Worm (Caenorhabditis elegans) whole organism, L3 larva: ENCODE measurements around the gene tsp-4.

Experiments
- R02D3.7 ChIP-seq: fragments of 150-350 bp; optimal IDR thresholded peaks from 2 replicates; lab custom pipeline; 2014; ENCODE audit warnings: missing biosample characterization, missing genetic modification characterization
- ZK546.5 ChIP-seq: sonication (generic microtip); optimal IDR thresholded peaks from 2 replicates; lab custom pipeline; 2017; ENCODE audit warnings: missing biosample characterization, missing genetic modification characterization
- aly-2 ChIP-seq: fragments of 150-350 bp; optimal IDR thresholded peaks from 2 replicates; lab custom pipeline; 2014; ENCODE audit warnings: missing biosample characterization, missing genetic modification characterization
- ama-1 ChIP-seq: fragments of 150-350 bp; optimal IDR thresholded peaks from 2 replicates; lab custom pipeline; 2018
- ceh-16 ChIP-seq: sonication (generic microtip); optimal IDR thresholded peaks from 2 replicates; lab custom pipeline; 2017; ENCODE audit warnings: missing biosample characterization, missing genetic modification characterization
- ceh-9 ChIP-seq: sonication (generic microtip); optimal IDR thresholded peaks from 2 replicates; lab custom pipeline; 2018; ENCODE audit warnings: missing biosample characterization, missing genetic modification characterization
- daf-12 ChIP-seq: fragments of 150-350 bp; optimal IDR thresholded peaks from 2 replicates; lab custom pipeline; 2014; ENCODE audit warnings: missing biosample characterization, missing genetic modification reagents, missing genetic modification characterization
- egl-27 ChIP-seq: sonication (generic microtip); optimal IDR thresholded peaks from 4 replicates; lab custom pipeline; 2017; ENCODE audit warnings: missing biosample characterization, missing genetic modification reagents, missing genetic modification characterization
- elt-1 ChIP-seq: fragments of 150-350 bp; optimal IDR thresholded peaks from 2 replicates; lab custom pipeline; 2014; ENCODE audit warnings: missing biosample characterization, missing genetic modification characterization
- elt-2 ChIP-seq: sonication (generic microtip); optimal IDR thresholded peaks from 2 replicates; lab custom pipeline; 2016; ENCODE audit warnings: missing genetic modification reagents, mild to moderate bottlenecking, missing genetic modification characterization, missing compliant biosample characterization
- eor-1 ChIP-seq, 2 experiments: fragments of 150-350 bp; optimal IDR thresholded peaks; 2 replicates each; lab custom pipeline; 2014 to 2018; ENCODE audit warnings: missing biosample characterization in 2 of 2, missing genetic modification characterization in 2 of 2
- fkh-10 ChIP-seq: sonication (generic microtip); optimal IDR thresholded peaks from 2 replicates; lab custom pipeline; 2017; ENCODE audit warnings: missing biosample characterization, missing genetic modification reagents, missing genetic modification characterization
- fos-1 ChIP-seq: fragments of 150-350 bp; optimal IDR thresholded peaks from 2 replicates; lab custom pipeline; 2014; ENCODE audit warnings: missing biosample characterization, missing genetic modification characterization
- jun-1 ChIP-seq: fragments of 150-350 bp; optimal IDR thresholded peaks from 2 replicates; lab custom pipeline; 2014; ENCODE audit warnings: missing biosample characterization, missing genetic modification reagents, missing genetic modification characterization
- lin-39 ChIP-seq: fragments of 150-350 bp; optimal IDR thresholded peaks from 2 replicates; lab custom pipeline; 2018; ENCODE audit warnings: missing biosample characterization, missing genetic modification reagents, missing genetic modification characterization
- lsy-12 ChIP-seq: sonication (generic microtip); optimal IDR thresholded peaks from 2 replicates; lab custom pipeline; 2016; ENCODE audit warnings: mild to moderate bottlenecking, missing genetic modification characterization, missing compliant biosample characterization
- mdl-1 ChIP-seq: fragments of 150-350 bp; optimal IDR thresholded peaks from 2 replicates; lab custom pipeline; 2014; ENCODE audit warnings: missing biosample characterization, missing genetic modification characterization
- mml-1 ChIP-seq: fragments of 150-350 bp; sonication (generic microtip); optimal IDR thresholded peaks from 3 replicates; lab custom pipeline; 2014; ENCODE audit warnings: missing biosample characterization, missing genetic modification characterization
- nfya-1 ChIP-seq: sonication (generic microtip); optimal IDR thresholded peaks from 2 replicates; lab custom pipeline; 2017; ENCODE audit warnings: missing genetic modification characterization, mild to moderate bottlenecking, missing compliant biosample characterization, antibody characterized with exemption, moderate library complexity; ENCODE audit not compliant: insufficient read depth
- nhr-12 ChIP-seq: fragments of 150-350 bp; optimal IDR thresholded peaks from 2 replicates; lab custom pipeline; 2014; ENCODE audit warnings: missing biosample characterization, missing genetic modification characterization
- nhr-237 ChIP-seq: fragments of 150-350 bp; optimal IDR thresholded peaks from 2 replicates; lab custom pipeline; 2014; ENCODE audit warnings: missing biosample characterization, missing genetic modification characterization
- nhr-25 ChIP-seq: sonication (generic microtip); optimal IDR thresholded peaks from 2 replicates; lab custom pipeline; 2017; ENCODE audit warnings: missing biosample characterization, missing genetic modification characterization
- nhr-28 ChIP-seq: fragments of 150-350 bp; optimal IDR thresholded peaks from 2 replicates; lab custom pipeline; 2014; ENCODE audit warnings: missing biosample characterization, missing genetic modification characterization
- nhr-76 ChIP-seq: fragments of 150-350 bp; sonication (generic microtip); optimal IDR thresholded peaks from 5 replicates; lab custom pipeline; 2014; ENCODE audit warnings: missing biosample characterization, missing genetic modification characterization
- nhr-77 ChIP-seq: fragments of 150-350 bp; optimal IDR thresholded peaks from 2 replicates; lab custom pipeline; 2014; ENCODE audit warnings: missing biosample characterization, missing genetic modification characterization
- pha-4 ChIP-seq: fragments of 150-350 bp; optimal IDR thresholded peaks from 2 replicates; lab custom pipeline; 2014; ENCODE audit warnings: missing biosample characterization, missing genetic modification reagents, missing genetic modification characterization
- pqm-1 ChIP-seq: fragments of 150-350 bp; optimal IDR thresholded peaks from 2 replicates; lab custom pipeline; 2017; ENCODE audit warnings: missing biosample characterization, missing genetic modification characterization, inconsistent platforms
- sea-2 ChIP-seq: fragments of 150-350 bp; sonication (generic microtip); optimal IDR thresholded peaks from 4 replicates; lab custom pipeline; 2014; ENCODE audit warnings: missing biosample characterization, missing genetic modification reagents, missing genetic modification characterization
- snpc-4 ChIP-seq: fragments of 150-350 bp; optimal IDR thresholded peaks from 2 replicates; lab custom pipeline; 2014; ENCODE audit warnings: missing biosample characterization, missing genetic modification characterization
- unc-62 ChIP-seq: fragments of 150-350 bp; sonication (generic microtip); optimal IDR thresholded peaks from 4 replicates; lab custom pipeline; 2014; ENCODE audit warnings: missing biosample characterization, missing genetic modification reagents, missing genetic modification characterization
- zag-1 ChIP-seq: fragments of 150-350 bp; optimal IDR thresholded peaks from 2 replicates; lab custom pipeline; 2014; ENCODE audit warnings: missing biosample characterization, missing genetic modification characterization
- ztf-11 ChIP-seq: fragments of 150-350 bp; optimal IDR thresholded peaks from 2 replicates; lab custom pipeline; 2014; ENCODE audit warnings: missing biosample characterization, missing genetic modification characterization
- ztf-4 ChIP-seq: fragments of 150-350 bp; optimal IDR thresholded peaks from 2 replicates; lab custom pipeline; 2014; ENCODE audit warnings: missing biosample characterization, missing genetic modification characterization

tsp-4 gene

DNA sequence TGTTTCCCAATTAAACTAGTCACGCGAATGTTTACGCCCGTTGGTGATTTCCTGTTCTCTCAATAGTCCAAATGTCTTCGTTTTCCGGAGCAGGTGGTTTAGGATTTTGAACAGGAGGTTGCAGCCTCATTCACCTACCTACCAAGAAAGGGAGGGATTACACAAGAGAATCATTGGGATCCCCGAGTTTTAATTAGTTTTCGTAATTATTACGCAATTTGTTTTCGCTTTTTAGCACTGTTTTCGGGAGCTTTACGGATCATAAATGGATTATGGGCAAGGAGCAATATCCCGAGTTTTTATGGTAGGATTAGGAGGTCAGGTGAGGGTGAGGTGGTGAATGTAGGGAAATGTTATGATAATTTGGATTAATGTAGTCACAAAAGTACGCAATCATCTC, 25.9 kb upstream of the tsp-4 start:
- TF ChIP-seq zag-1 (tag; lab: Kevin White, UChicago) (no peak), nhr-237 (no peak)

ce11 chrIV:12545393-12545792, 25.3 kb upstream of the tsp-4 start:
- TF ChIP-seq ama-1 (lab: Kevin White, UChicago) (no peak), elt-2 (tag; lab: Kevin White, UChicago) (no peak), pha-4 (tag; lab: Kevin White, UChicago) (peak; percentile 7), pqm-1 (tag; lab: Kevin White, UChicago) (no peak), fos-1 (tag; lab: Kevin White, UChicago) (no peak)

DNA sequence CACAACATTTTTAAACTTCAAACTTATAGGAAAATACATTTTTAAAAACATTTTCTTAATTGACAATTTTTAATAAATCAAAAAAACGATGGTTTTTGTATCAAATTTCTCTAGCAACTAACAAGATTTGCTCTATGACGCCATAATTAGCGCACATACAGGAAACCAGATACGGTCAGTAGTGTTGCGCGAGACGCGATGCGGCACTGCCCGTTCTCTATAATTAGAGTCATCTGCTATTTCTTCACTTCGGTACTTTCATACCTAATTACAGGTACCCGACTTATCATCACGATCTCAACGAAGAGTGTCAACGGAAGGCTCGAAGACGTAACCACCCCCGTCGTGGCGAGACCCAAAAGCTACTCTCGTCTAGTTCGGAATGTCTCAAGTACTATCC, 24.6 kb upstream of the tsp-4 start:
- TF ChIP-seq ceh-9 = no peak
- no peak for TF ChIP-seq nfya-1 (tag; lab: Kevin White, UChicago)
- no peak for TF ChIP-seq elt-1 (tag; lab: Kevin White, UChicago)
- no peak for TF ChIP-seq zag-1 (tag; lab: Kevin White, UChicago)
- TF ChIP-seq nhr-77 = no peak
- TF ChIP-seq mdl-1 (tag; lab: Kevin White, UChicago) = no peak
- TF ChIP-seq elt-2 (tag; lab: Kevin White, UChicago) = no peak
- TF ChIP-seq sea-2 (GFP tag; lab: Kevin White, UChicago) = no peak

DNA sequence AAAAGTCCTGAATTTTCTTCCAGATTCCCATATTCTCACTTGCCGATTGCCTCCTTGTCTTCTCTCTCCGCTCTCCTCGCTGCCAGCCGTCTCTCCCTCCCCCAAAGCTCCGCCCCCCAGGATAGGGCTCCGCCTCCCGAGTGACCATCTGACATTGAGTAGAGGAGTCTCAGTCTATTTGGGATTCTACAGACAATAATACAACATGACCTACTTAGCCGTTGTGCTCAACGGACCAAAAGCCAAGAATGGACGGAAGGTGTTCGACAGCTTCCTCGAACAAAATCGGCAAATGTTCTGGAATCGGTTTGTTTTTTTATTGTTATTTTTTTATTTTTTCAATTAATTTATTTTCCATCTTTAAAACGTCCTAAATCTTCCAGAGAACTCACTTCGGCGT, 22.0 kb upstream of the tsp-4 start, which contains the start of gene ham-1:
TSS of gene ham-1 (plus strand) at position 173 of the 400 bp plus-strand sequence.
- no peak for TF ChIP-seq mml-1 (tag; lab: Kevin White, UChicago)
- no peak for TF ChIP-seq nhr-25 (tag; lab: Kevin White, UChicago)
- no peak for TF ChIP-seq nhr-76
- TF ChIP-seq mdl-1 (tag; lab: Kevin White, UChicago) = no peak
- TF ChIP-seq eor-1 (tag; optimal IDR thresholded peaks at IDR 0.05; lab: Kevin White, UChicago) = no peak
- no peak for TF ChIP-seq aly-2 (tag; lab: Kevin White, UChicago)
- no peak for TF ChIP-seq pqm-1 (tag; lab: Kevin White, UChicago)
- no peak for TF ChIP-seq unc-62 (GFP tag; lab: Kevin White, UChicago)
- TF ChIP-seq pha-4 (tag; lab: Kevin White, UChicago) = no peak
- no peak for TF ChIP-seq ceh-9
- TF ChIP-seq ZK546.5 (tag; lab: Kevin White, UChicago) = no peak
- TF ChIP-seq jun-1 (tag; lab: Kevin White, UChicago) = no peak
- TF ChIP-seq fkh-10 (GFP tag; lab: Kevin White, UChicago) = no peak
- no peak for TF ChIP-seq nhr-77
- TF ChIP-seq egl-27 (tag; lab: Kevin White, UChicago) = no peak
- TF ChIP-seq lsy-12 = no peak
- no peak for TF ChIP-seq zag-1 (tag; lab: Kevin White, UChicago)
- no peak for TF ChIP-seq ama-1 (lab: Kevin White, UChicago)

- TF ChIP-seq nhr-25 (tag; lab: Kevin White, UChicago) = peak; percentile 44
- peak; percentile 5 for TF ChIP-seq elt-1 (tag; lab: Kevin White, UChicago)
- TF ChIP-seq nhr-12 = no peak
Measured at ce11 chrIV:12540242-12540641, 20.2 kb upstream of the tsp-4 start.

- TF ChIP-seq daf-12 (tag; lab: Kevin White, UChicago) (no peak), eor-1 (tag; optimal IDR thresholded peaks at IDR 0.05; lab: Kevin White, UChicago) (no peak), elt-1 (tag; lab: Kevin White, UChicago) (no peak), jun-1 (tag; lab: Kevin White, UChicago) (no peak), nfya-1 (tag; lab: Kevin White, UChicago) (no peak), fkh-10 (GFP tag; lab: Kevin White, UChicago) (no peak), ztf-11 (tag; lab: Kevin White, UChicago) (no peak), lsy-12 (no peak), pqm-1 (tag; lab: Kevin White, UChicago) (no peak), nhr-28 (no peak), snpc-4 (tag; lab: Kevin White, UChicago) (no peak), R02D3.7 (tag; lab: Kevin White, UChicago) (no peak), lin-39 (tag; lab: Kevin White, UChicago) (no peak), ZK546.5 (tag; lab: Kevin White, UChicago) (no peak), nhr-77 (no peak), ama-1 (lab: Kevin White, UChicago) (no peak), ztf-4 (tag; lab: Kevin White, UChicago) (no peak), ceh-9 (no peak), nhr-76 (no peak), ceh-16 (no peak)
- TF ChIP-seq, all 47 proteins: peak for 0
Measured at ce11 chrIV:12537694-12538093, 17.6 kb upstream of the tsp-4 start.
